Fruit fly (Drosophila melanogaster) whole organism, adult: ENCODE data around the gene CG4115.

Source experiments
- CG11617 ChIP-seq: fragments of 200-800 bp; sonication (Bioruptor generic); optimal IDR thresholded peaks from 2 replicates; lab custom pipeline; 2017; ENCODE audit warnings: mild to moderate bottlenecking, missing biosample characterization, missing genetic modification reagents, missing genetic modification characterization
- CG12768 ChIP-seq: fragments of 200-800 bp; sonication (Bioruptor generic); optimal IDR thresholded peaks from 2 replicates; lab custom pipeline; 2017; ENCODE audit warnings: missing biosample characterization, missing genetic modification characterization, mild to moderate bottlenecking, moderate library complexity, missing genetic modification reagents
- CG14711 ChIP-seq: fragments of 200-800 bp; sonication (Bioruptor generic); optimal IDR thresholded peaks from 2 replicates; lab custom pipeline; 2018; ENCODE audit warnings: missing biosample characterization, mild to moderate bottlenecking, missing genetic modification characterization, moderate library complexity
- CG1620 ChIP-seq: fragments of 200-800 bp; sonication (Bioruptor generic); optimal IDR thresholded peaks from 2 replicates; lab custom pipeline; 2016; ENCODE audit warnings: missing biosample characterization, missing genetic modification characterization
- CG33017 ChIP-seq: fragments of 200-800 bp; sonication (Bioruptor generic); optimal IDR thresholded peaks from 2 replicates; lab custom pipeline; 2018; ENCODE audit warnings: missing biosample characterization, mild to moderate bottlenecking, missing genetic modification characterization, moderate library complexity
- CG5204 ChIP-seq: fragments of 200-800 bp; sonication (Bioruptor generic); optimal IDR thresholded peaks from 2 replicates; lab custom pipeline; 2016; ENCODE audit warnings: missing biosample characterization, missing genetic modification characterization
- CG7045 ChIP-seq: fragments of 200-800 bp; sonication (Bioruptor generic); optimal IDR thresholded peaks from 2 replicates; lab custom pipeline; 2017; ENCODE audit warnings: missing biosample characterization, mild to moderate bottlenecking, missing genetic modification characterization
- CG7101 ChIP-seq: fragments of 200-800 bp; sonication (Bioruptor generic); optimal IDR thresholded peaks from 2 replicates; lab custom pipeline; 2018; ENCODE audit warnings: missing biosample characterization, mild to moderate bottlenecking, missing genetic modification characterization, moderate library complexity
- Clk ChIP-seq: fragments of 200-800 bp; sonication (Bioruptor generic); optimal IDR thresholded peaks from 2 replicates; lab custom pipeline; 2017; ENCODE audit warnings: missing biosample characterization, missing genetic modification characterization
- Crg-1 ChIP-seq: fragments of 200-800 bp; sonication (Bioruptor generic); optimal IDR thresholded peaks from 2 replicates; lab custom pipeline; 2016; ENCODE audit warnings: missing biosample characterization, missing genetic modification characterization
- Hr96 ChIP-seq: fragments of 200-800 bp; sonication (Bioruptor generic); optimal IDR thresholded peaks from 2 replicates; lab custom pipeline; 2016; ENCODE audit warnings: missing biosample characterization, missing genetic modification characterization
- Mnt ChIP-seq: fragments of 200-800 bp; sonication (Bioruptor generic); optimal IDR thresholded peaks from 2 replicates; lab custom pipeline; 2016; ENCODE audit warnings: missing biosample characterization, mild to moderate bottlenecking, missing genetic modification characterization
- bab1 ChIP-seq: fragments of 200-800 bp; sonication (Bioruptor generic); optimal IDR thresholded peaks from 3 replicates; lab custom pipeline; 2019; ENCODE audit warnings: missing biosample characterization, mild to moderate bottlenecking, missing genetic modification characterization, moderate library complexity
- cic ChIP-seq: fragments of 200-800 bp; sonication (Bioruptor generic); optimal IDR thresholded peaks from 2 replicates; lab custom pipeline; 2017; ENCODE audit warnings: missing biosample characterization, mild to moderate bottlenecking, missing genetic modification characterization, moderate library complexity
- cnc ChIP-seq, 2 experiments: fragments of >200 bp; optimal IDR thresholded peaks; 2 replicates each; lab custom pipeline; 2017
- kay ChIP-seq: fragments of 200-800 bp; sonication (Bioruptor generic); peaks from one replicate; lab custom pipeline; 2016; ENCODE audit warnings: missing biosample characterization, missing genetic modification characterization, borderline replicate concordance
- ovo ChIP-seq: fragments of 200-800 bp; sonication (Bioruptor generic); optimal IDR thresholded peaks from 2 replicates; lab custom pipeline; 2016; ENCODE audit warnings: missing biosample characterization, missing genetic modification characterization
- pad ChIP-seq: fragments of 200-800 bp; sonication (Bioruptor generic); optimal IDR thresholded peaks from 3 replicates; lab custom pipeline; 2017; ENCODE audit warnings: missing biosample characterization, missing genetic modification characterization, mild to moderate bottlenecking, moderate library complexity, missing genetic modification reagents
- tj ChIP-seq: fragments of 200-800 bp; sonication (Bioruptor generic); optimal IDR thresholded peaks from 3 replicates; lab custom pipeline; 2017; ENCODE audit warnings: missing biosample characterization, mild to moderate bottlenecking, missing genetic modification characterization, moderate library complexity
- toe ChIP-seq: fragments of 200-800 bp; sonication (Bioruptor generic); optimal IDR thresholded peaks from 2 replicates; lab custom pipeline; 2016; ENCODE audit warnings: missing biosample characterization, missing genetic modification characterization

Gene CG4115

DNA sequence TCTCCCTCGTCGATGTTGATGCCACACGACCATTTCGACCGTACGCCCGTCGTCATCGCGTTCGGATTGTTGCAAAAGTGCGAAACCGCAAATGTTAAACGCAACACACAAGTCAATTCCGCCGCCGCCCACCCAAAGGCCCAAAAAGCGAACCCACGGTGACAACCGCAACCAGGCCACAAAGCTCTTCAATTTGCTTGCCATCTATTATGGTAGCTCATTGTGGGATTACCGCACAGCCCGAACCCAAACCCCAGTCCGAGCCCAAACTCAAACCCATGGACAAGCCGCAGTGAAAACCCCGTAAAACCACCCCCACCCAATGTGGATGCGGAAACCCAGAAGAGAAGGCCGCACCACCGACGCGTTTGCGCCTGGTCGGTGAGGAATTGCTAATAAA lies 30.0 kb upstream of the CG4115 start:
- TF ChIP-seq Mnt (GFP tag; lab: Kevin White, UChicago) (no peak), tj (GFP tag; lab: Kevin White, UChicago) (no peak), CG1620 (GFP tag; lab: Kevin White, UChicago) (no peak), Clk (GFP tag; lab: Kevin White, UChicago) (no peak), CG7101 (tag; lab: Kevin White, UChicago) (no peak)

DNA sequence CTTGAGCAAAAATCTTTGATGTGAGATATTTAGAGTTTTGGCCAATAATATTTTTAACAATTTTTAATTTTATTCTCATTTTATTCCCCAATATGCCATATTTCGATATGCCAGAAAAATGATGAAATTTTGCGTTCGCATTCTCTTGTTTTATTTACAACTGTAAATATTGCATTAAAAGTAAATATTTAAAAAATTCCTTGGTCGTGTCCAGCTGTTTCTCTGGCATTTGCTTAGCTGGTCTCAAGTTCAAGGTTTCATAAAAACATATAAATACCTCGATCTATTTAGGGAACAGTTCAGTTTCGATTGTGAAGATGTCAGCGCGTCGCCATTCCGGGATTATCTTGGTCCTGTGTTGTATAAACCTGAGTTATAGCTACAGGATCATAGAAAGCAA lies 18.4 kb upstream of the CG4115 start, which contains the start of gene Sgsf:
Gene Sgsf, plus strand, starts transcription at position 301 of the 400 bp plus-strand sequence.
- TF ChIP-seq ovo (no peak), CG14711 (no peak), CG7101 (tag; lab: Kevin White, UChicago) (no peak), Clk (GFP tag; lab: Kevin White, UChicago) (no peak), Hr96 (no peak), CG1620 (GFP tag; lab: Kevin White, UChicago) (no peak), cic (GFP tag; lab: Kevin White, UChicago) (no peak), CG7045 (GFP tag; lab: Kevin White, UChicago) (no peak), Mnt (GFP tag; lab: Kevin White, UChicago) (no peak), bab1 (no peak), pad (GFP tag; lab: Kevin White, UChicago) (no peak), CG33017 (tag; lab: Kevin White, UChicago) (no peak), CG11617 (no peak), CG12768 (GFP tag; lab: Kevin White, UChicago) (no peak), Crg-1 (GFP tag; lab: Kevin White, UChicago) (no peak), CG5204 (no peak), kay (no peak), tj (GFP tag; lab: Kevin White, UChicago) (no peak)

DNA sequence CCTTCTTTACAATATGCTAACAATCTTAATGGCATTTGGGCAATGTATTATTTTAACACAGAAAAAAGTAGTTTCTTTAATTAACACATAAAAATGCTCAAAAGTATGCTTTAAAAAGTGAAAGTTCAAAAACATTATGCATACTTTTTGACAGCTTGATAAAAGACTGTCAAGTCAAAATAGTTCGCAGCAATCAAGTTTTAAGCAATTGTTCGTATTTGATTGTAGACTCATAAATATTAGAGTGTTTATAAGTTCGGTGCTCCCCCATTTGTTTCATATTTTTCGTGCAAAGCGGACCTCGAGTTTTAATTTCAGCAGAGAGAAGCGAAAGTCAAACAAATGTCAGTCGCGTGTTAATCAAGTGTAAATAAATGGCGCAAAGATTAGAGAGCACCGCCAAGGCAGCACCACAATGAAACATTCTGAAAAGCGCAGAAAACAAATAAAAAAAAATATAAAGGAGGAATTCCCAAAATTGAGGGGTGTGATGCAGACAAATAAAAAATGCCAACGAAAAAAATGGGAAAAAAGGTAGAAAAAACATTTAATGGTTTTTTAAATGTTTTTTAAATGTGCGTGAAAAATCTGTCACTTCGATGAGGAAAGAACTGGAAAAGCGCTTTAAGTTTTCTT lies 14.8 kb upstream of the CG4115 start:
- no peak for TF ChIP-seq Crg-1 (GFP tag; lab: Kevin White, UChicago)
- TF ChIP-seq kay = peak; percentile 54

DNA sequence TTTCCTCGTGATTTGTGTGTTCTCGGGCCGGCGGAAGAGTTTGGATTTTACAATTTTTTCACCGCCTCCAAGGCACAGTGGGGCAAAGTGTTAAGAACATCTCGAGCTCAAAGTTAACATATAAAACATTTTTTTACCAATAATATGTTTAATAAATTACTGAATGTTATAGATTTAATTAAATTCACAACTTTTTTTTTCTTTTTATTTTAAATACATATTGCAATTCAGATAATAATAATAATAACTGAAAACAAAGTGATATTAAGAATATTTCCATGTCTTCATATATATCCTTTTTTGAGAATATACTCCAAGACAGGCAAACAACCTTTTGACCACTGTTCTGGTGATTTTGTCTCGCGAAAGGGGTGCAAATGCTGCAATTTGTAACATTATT lies 13.8 kb upstream of the CG4115 start:
- TF ChIP-seq CG5204 = no peak
- TF ChIP-seq CG14711 = no peak
- TF ChIP-seq CG7101 (tag; lab: Kevin White, UChicago) = no peak
- no peak for TF ChIP-seq CG11617
- no peak for TF ChIP-seq cnc (optimal IDR thresholded peaks at IDR 0.05; lab: Kevin White, UChicago)
- no peak for TF ChIP-seq toe (GFP tag; lab: Kevin White, UChicago)

DNA sequence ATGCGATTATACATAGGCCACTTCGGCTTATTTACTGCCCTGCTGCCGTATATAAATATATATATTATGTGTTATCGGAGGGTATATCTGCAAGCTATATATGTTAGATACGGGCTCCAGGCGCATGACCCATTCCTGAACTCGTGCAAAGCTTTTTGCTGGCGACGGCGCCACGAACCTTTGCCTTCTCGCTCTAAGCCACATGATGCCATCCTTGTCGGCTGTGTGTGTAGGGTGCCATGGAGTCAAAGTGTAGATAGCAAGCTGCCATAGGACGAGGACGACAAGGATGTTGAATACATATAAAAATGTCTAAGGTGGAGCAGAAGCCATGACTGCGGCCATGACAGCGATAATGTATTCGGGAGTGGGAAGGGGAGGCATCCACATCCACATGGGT lies 12.1 kb upstream of the CG4115 start:
- no peak for TF ChIP-seq CG33017 (tag; lab: Kevin White, UChicago)
- TF ChIP-seq kay = peak; percentile 45

DNA sequence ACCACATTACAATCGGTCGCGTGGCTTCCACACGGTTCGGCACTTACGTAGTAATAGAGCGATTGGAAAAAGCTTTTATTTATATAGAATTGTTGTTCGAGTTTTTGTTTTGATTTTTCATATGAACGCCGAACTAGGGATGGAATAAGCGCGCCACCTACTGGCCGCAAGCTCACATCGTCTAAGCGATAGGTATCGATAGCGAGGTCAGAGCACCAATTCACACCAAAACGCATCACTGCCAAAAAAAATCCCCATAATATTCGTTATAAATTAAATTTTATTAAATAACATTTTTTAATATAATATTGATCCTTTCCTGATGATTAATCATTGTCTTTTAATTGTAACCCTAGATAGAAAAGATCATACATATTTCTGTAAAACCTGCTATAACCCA lies 9.3 kb upstream of the CG4115 start, which contains the start of gene CG10038:
Gene CG10038, minus strand, starts transcription at position 148 of the 400 bp plus-strand sequence.
- TF ChIP-seq CG1620 (GFP tag; lab: Kevin White, UChicago) (peak; percentile 4), bab1 (peak; percentile 39), toe (GFP tag; lab: Kevin White, UChicago) (peak; percentile 27), CG11617 (no peak), CG12768 (GFP tag; lab: Kevin White, UChicago) (no peak), cnc (optimal IDR thresholded peaks at IDR 0.05; lab: Kevin White, UChicago) (no peak), CG7101 (tag; lab: Kevin White, UChicago) (no peak)

DNA sequence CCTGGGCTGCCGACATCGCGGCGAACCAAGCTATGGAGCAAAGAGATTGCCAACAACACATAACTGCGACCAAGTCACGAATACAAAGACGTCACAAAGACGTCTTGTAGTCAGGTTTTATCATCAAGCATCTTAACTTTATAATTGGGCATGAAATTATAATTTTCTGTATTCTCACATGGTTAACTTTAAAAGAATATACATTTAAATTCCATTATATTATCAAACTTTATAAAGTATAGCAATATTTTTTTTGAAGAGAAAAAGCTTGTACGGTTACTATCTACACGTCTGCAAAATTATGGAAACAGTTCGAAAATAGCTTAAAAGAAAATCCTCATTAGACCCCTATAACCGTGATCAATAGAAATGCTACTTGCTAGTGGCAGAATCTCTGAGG lies 7.8 kb upstream of the CG4115 start, which contains the start of gene CG10041:
Gene CG10041, minus strand, starts transcription at position 101 of the 400 bp plus-strand sequence.
- TF ChIP-seq CG12768 (GFP tag; lab: Kevin White, UChicago) (no peak), cnc (optimal IDR thresholded peaks at IDR 0.05; lab: Kevin White, UChicago) (no peak), Hr96 (no peak), Clk (GFP tag; lab: Kevin White, UChicago) (no peak), CG14711 (no peak), cic (GFP tag; lab: Kevin White, UChicago) (no peak), CG7045 (GFP tag; lab: Kevin White, UChicago) (no peak), bab1 (no peak), tj (GFP tag; lab: Kevin White, UChicago) (no peak), kay (no peak), CG11617 (no peak), toe (GFP tag; lab: Kevin White, UChicago) (no peak), pad (GFP tag; lab: Kevin White, UChicago) (no peak), CG7101 (tag; lab: Kevin White, UChicago) (no peak), Crg-1 (GFP tag; lab: Kevin White, UChicago) (no peak)

DNA sequence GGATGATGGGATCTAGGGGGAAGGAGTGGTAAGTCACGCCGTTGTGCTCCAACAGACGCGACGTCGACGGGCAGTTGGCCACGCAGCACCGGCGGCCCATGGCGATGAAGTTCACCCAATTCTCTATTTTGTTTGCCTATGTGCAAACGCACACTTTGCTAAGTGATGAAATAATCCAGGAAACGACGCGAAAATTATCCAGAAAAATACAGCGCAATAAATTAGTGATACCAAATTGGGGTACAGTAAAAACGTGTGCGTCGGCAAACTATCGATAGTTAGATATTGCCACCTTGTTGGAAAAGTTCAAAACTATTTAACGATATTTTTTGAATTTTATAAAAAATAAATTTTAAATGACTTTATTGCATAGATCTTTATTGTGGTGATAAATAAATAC lies 3.8 kb upstream of the CG4115 start, which contains the start of gene MBD-R2:
Gene MBD-R2, minus strand, starts transcription at position 222 of the 400 bp plus-strand sequence.
- TF ChIP-seq ovo (no peak), CG33017 (tag; lab: Kevin White, UChicago) (no peak), bab1 (peak; percentile 19), Mnt (GFP tag; lab: Kevin White, UChicago) (peak; percentile 31)
